Fruit fly (Drosophila melanogaster) whole organism, embryonic: ENCODE data around the gene CG12608.

Source experiments
- Awh ChIP-seq: fragments of 200-800 bp; sonication (Bioruptor generic); IDR thresholded peaks from 2 replicates; pipeline ENCODE4, ENCODE4 v1.3.6; 2022; ENCODE audit warnings: missing biosample characterization, missing genetic modification characterization
- Bdp1 ChIP-seq: fragments of 200-800 bp; sonication (Bioruptor generic); optimal IDR thresholded peaks from 3 replicates; lab custom pipeline; 2016; ENCODE audit warnings: missing biosample characterization, missing genetic modification characterization
- C15 ChIP-seq: fragments of 200-800 bp; sonication (Bioruptor generic); IDR thresholded peaks from 3 replicates; pipeline ENCODE4 v1.3.6; 2022; ENCODE audit warnings: missing biosample characterization, missing genetic modification characterization
- CG1024 ChIP-seq: fragments of 200-800 bp; sonication (Bioruptor generic); IDR thresholded peaks from 2 replicates; pipeline ENCODE4 v1.3.6; 2022; ENCODE audit warnings: missing biosample characterization, missing genetic modification characterization
- CG11085 ChIP-seq: fragments of 200-800 bp; sonication (Bioruptor generic); IDR thresholded peaks from 2 replicates; pipeline ENCODE4 v1.3.6; 2022; ENCODE audit warnings: missing biosample characterization, missing genetic modification characterization
- CG11247 ChIP-seq: fragments of 200-800 bp; sonication (Bioruptor generic); IDR thresholded peaks from 2 replicates; pipeline ENCODE4 v1.3.6; 2022; ENCODE audit warnings: missing biosample characterization, missing genetic modification characterization
- CG11723 ChIP-seq: fragments of 200-800 bp; sonication (Bioruptor generic); optimal IDR thresholded peaks from 2 replicates; lab custom pipeline; 2017; ENCODE audit warnings: missing biosample characterization, mild to moderate bottlenecking, missing genetic modification characterization
- CG12942 ChIP-seq: fragments of 200-800 bp; sonication (Bioruptor generic); optimal IDR thresholded peaks from 3 replicates; lab custom pipeline; 2016; ENCODE audit warnings: missing biosample characterization, missing genetic modification characterization
- CG14710 ChIP-seq: fragments of 200-800 bp; sonication (Bioruptor generic); optimal IDR thresholded peaks from 3 replicates; lab custom pipeline; 2019; ENCODE audit warnings: missing biosample characterization, mild to moderate bottlenecking, missing genetic modification characterization, moderate library complexity
- CG15073 ChIP-seq: fragments of 200-800 bp; sonication (Bioruptor generic); optimal IDR thresholded peaks from 2 replicates; lab custom pipeline; 2016; ENCODE audit warnings: missing biosample characterization, missing genetic modification characterization
- CG15479 ChIP-seq: fragments of 200-800 bp; sonication (Bioruptor generic); optimal IDR thresholded peaks from 3 replicates; lab custom pipeline; 2019; ENCODE audit warnings: missing biosample characterization, mild to moderate bottlenecking, missing genetic modification characterization, moderate library complexity
- CG17385 ChIP-seq: fragments of 200-800 bp; sonication (Bioruptor generic); optimal IDR thresholded peaks from 3 replicates; lab custom pipeline; 2018; ENCODE audit warnings: missing biosample characterization, mild to moderate bottlenecking, missing genetic modification characterization
- CG17612 ChIP-seq: fragments of 200-800 bp; sonication (Bioruptor generic); IDR thresholded peaks from 2 replicates; pipeline ENCODE4 v1.3.6; 2022; ENCODE audit warnings: missing biosample characterization, missing genetic modification characterization
- CG1832 ChIP-seq: fragments of 200-800 bp; sonication (Bioruptor generic); optimal IDR thresholded peaks from 2 replicates; lab custom pipeline; 2017; ENCODE audit warnings: missing biosample characterization, mild to moderate bottlenecking, missing genetic modification characterization, inconsistent platforms
- CG18476 ChIP-seq: fragments of 200-800 bp; sonication (Bioruptor generic); optimal IDR thresholded peaks from 2 replicates; lab custom pipeline; 2016; ENCODE audit warnings: missing biosample characterization, mild to moderate bottlenecking, missing genetic modification characterization
- CG2199 ChIP-seq: fragments of 200-800 bp; sonication (Bioruptor generic); IDR thresholded peaks from 3 replicates; pipeline ENCODE4 v1.3.6; 2022; ENCODE audit warnings: missing biosample characterization, missing genetic modification characterization
- CG32532 ChIP-seq: fragments of 200-800 bp; sonication (Bioruptor generic); IDR thresholded peaks from 2 replicates; pipeline ENCODE4 v1.3.6; 2022; ENCODE audit warnings: missing biosample characterization, missing genetic modification characterization
- CG32767 ChIP-seq: fragments of 200-800 bp; sonication (Bioruptor generic); IDR thresholded peaks from 2 replicates; pipeline ENCODE4 v1.3.6; 2022; ENCODE audit warnings: missing biosample characterization, missing genetic modification characterization
- CG4730 ChIP-seq: fragments of 200-800 bp; sonication (Bioruptor generic); IDR thresholded peaks from 2 replicates; pipeline ENCODE4 v1.3.6; 2022; ENCODE audit warnings: missing biosample characterization, missing genetic modification characterization
- CG7745 ChIP-seq: fragments of 200-800 bp; sonication (Bioruptor generic); optimal IDR thresholded peaks from 2 replicates; lab custom pipeline; 2018; ENCODE audit warnings: missing biosample characterization, mild to moderate bottlenecking, missing genetic modification characterization, moderate library complexity
- CG7839 ChIP-seq: fragments of 200-800 bp; sonication (Bioruptor generic); optimal IDR thresholded peaks from 3 replicates; lab custom pipeline; 2018; ENCODE audit warnings: missing biosample characterization, mild to moderate bottlenecking, missing genetic modification characterization, moderate library complexity
- CG7928 ChIP-seq: fragments of 200-800 bp; sonication (Bioruptor generic); optimal IDR thresholded peaks from 2 replicates; lab custom pipeline; 2017; ENCODE audit warnings: missing biosample characterization, mild to moderate bottlenecking, missing genetic modification characterization
- CG8944 ChIP-seq: fragments of 200-800 bp; sonication (Bioruptor generic); optimal IDR thresholded peaks from 3 replicates; lab custom pipeline; 2016; ENCODE audit warnings: missing biosample characterization, missing genetic modification characterization
- CG9215 ChIP-seq: fragments of 200-800 bp; sonication (Bioruptor generic); IDR thresholded peaks from 2 replicates; pipeline ENCODE4 v1.3.6; 2022; ENCODE audit warnings: missing biosample characterization, missing genetic modification characterization
- CG9932 ChIP-seq: fragments of 200-800 bp; sonication (Bioruptor generic); IDR thresholded peaks from 2 replicates; pipeline ENCODE4 v1.3.6; 2022; ENCODE audit warnings: missing biosample characterization, missing genetic modification characterization
- CrebB ChIP-seq: fragments of 200-800 bp; sonication (Bioruptor generic); optimal IDR thresholded peaks from 3 replicates; lab custom pipeline; 2018; ENCODE audit warnings: missing biosample characterization, mild to moderate bottlenecking, missing genetic modification characterization
- Dad ChIP-seq: fragments of 200-800 bp; sonication (Bioruptor generic); optimal IDR thresholded peaks from 3 replicates; lab custom pipeline; 2016; ENCODE audit warnings: missing biosample characterization, missing genetic modification characterization
- Dfd ChIP-seq, 2 experiments: fragments of >200 bp; optimal IDR thresholded peaks; 2 replicates each; lab custom pipeline; 2017; ENCODE audit warnings: missing biosample characterization in 2 of 2, missing genetic modification characterization in 2 of 2
- Dip3 ChIP-seq: fragments of 200-800 bp; sonication (Bioruptor generic); optimal IDR thresholded peaks from 3 replicates; lab custom pipeline; 2016; ENCODE audit warnings: missing biosample characterization, missing genetic modification characterization
- Doc3 ChIP-seq: fragments of 200-800 bp; sonication (Bioruptor generic); IDR thresholded peaks from 3 replicates; pipeline ENCODE4 v1.3.6; 2022; ENCODE audit warnings: missing biosample characterization, missing genetic modification characterization; ENCODE audit not compliant: partially characterized antibody
- Fer1 ChIP-seq: fragments of 200-800 bp; sonication (Bioruptor generic); optimal IDR thresholded peaks from 2 replicates; lab custom pipeline; 2017; ENCODE audit warnings: missing biosample characterization, mild to moderate bottlenecking, missing genetic modification characterization
- Tbp ChIP-seq: fragments of >200 bp; optimal IDR thresholded peaks from 2 replicates; lab custom pipeline; 2018; ENCODE audit warnings: missing biosample characterization, missing genetic modification characterization
- Usf ChIP-seq: fragments of 200-800 bp; sonication (Bioruptor generic); optimal IDR thresholded peaks from 2 replicates; lab custom pipeline; 2017; ENCODE audit warnings: missing genotype, missing biosample characterization, missing genetic modification characterization
- ash1 ChIP-seq: fragments of 200-800 bp; sonication (Bioruptor generic); optimal IDR thresholded peaks from 2 replicates; lab custom pipeline; 2018; ENCODE audit warnings: missing biosample characterization, mild to moderate bottlenecking, missing genetic modification characterization
- az2 ChIP-seq: fragments of 200-800 bp; sonication (Bioruptor generic); optimal IDR thresholded peaks from 3 replicates; lab custom pipeline; 2016; ENCODE audit warnings: missing biosample characterization, missing genetic modification characterization
- cwo ChIP-seq: fragments of 200-800 bp; sonication (Bioruptor generic); optimal IDR thresholded peaks from 3 replicates; lab custom pipeline; 2017; ENCODE audit warnings: missing biosample characterization, missing genetic modification characterization, mild to moderate bottlenecking, moderate library complexity, missing genetic modification reagents
- disco-r ChIP-seq: fragments of 200-800 bp; sonication (Bioruptor generic); optimal IDR thresholded peaks from 2 replicates; lab custom pipeline; 2016; ENCODE audit warnings: missing biosample characterization, missing genetic modification characterization
- en ChIP-seq: fragments of 200-800 bp; sonication (Bioruptor generic); optimal IDR thresholded peaks from 2 replicates; lab custom pipeline; 2016; ENCODE audit warnings: missing biosample characterization, missing genetic modification characterization
- esg ChIP-seq: fragments of 200-800 bp; sonication (Bioruptor generic); conservative IDR thresholded peaks from 2 replicates; pipeline ENCODE4 v1.3.6; 2022; ENCODE audit warnings: missing biosample characterization, missing genetic modification characterization
- eve ChIP-seq, 2 experiments: fragments of >200 bp; optimal IDR thresholded peaks; 2 replicates each; lab custom pipeline; 2017; ENCODE audit warnings: missing biosample characterization in 2 of 2, missing genetic modification characterization in 2 of 2
- fu2 ChIP-seq: fragments of 200-800 bp; sonication (Bioruptor generic); optimal IDR thresholded peaks from 2 replicates; lab custom pipeline; 2016; ENCODE audit warnings: missing biosample characterization, missing genetic modification characterization
- kay ChIP-seq: fragments of 200-800 bp; sonication (Bioruptor generic); optimal IDR thresholded peaks from 2 replicates; lab custom pipeline; 2016; ENCODE audit warnings: missing biosample characterization, missing genetic modification characterization
- lov ChIP-seq, 2 experiments: fragments of 200-800 bp in 1 of 2; fragments of >200 bp in 1 of 2; sonication (Bioruptor generic) in 1 of 2; IDR thresholded peaks in 1 of 2; optimal IDR thresholded peaks in 1 of 2; 2 replicates in 1 of 2; 3 replicates in 1 of 2; pipeline versions ENCODE4 v1.3.6 to Lab custom; 2017 to 2022; ENCODE audit warnings: missing biosample characterization in 1 of 2, missing genetic modification characterization in 1 of 2
- luna ChIP-seq: fragments of 200-800 bp; sonication (Bioruptor generic); optimal IDR thresholded peaks from 2 replicates; lab custom pipeline; 2016; ENCODE audit warnings: missing biosample characterization, missing genetic modification characterization
- maf-S ChIP-seq: fragments of 200-800 bp; sonication (Bioruptor generic); optimal IDR thresholded peaks from 2 replicates; lab custom pipeline; 2016; ENCODE audit warnings: missing biosample characterization, missing genetic modification characterization
- phol ChIP-seq: fragments of 200-800 bp; sonication (Bioruptor generic); optimal IDR thresholded peaks from 3 replicates; lab custom pipeline; 2018; ENCODE audit warnings: missing biosample characterization, mild to moderate bottlenecking, missing genetic modification characterization, moderate library complexity
- pros ChIP-seq: fragments of 200-800 bp; sonication (Bioruptor generic); optimal IDR thresholded peaks from 3 replicates; lab custom pipeline; 2019; ENCODE audit warnings: missing biosample characterization, mild to moderate bottlenecking, missing genetic modification characterization, moderate library complexity
- sc ChIP-seq, 3 experiments: fragments of >200 bp in 2 of 3; fragments of 200-800 bp in 1 of 3; sonication (Bioruptor generic) in 1 of 3; optimal IDR thresholded peaks; 2 replicates in 2 of 3; 3 replicates in 1 of 3; lab custom pipeline; 2017; ENCODE audit warnings: mild to moderate bottlenecking in 1 of 3, missing biosample characterization in 1 of 3, missing genetic modification characterization in 1 of 3, missing genetic modification reagents in 1 of 3
- sna ChIP-seq: fragments of 200-800 bp; sonication (Bioruptor generic); IDR thresholded peaks from 2 replicates; pipeline ENCODE4 v1.3.6; 2022; ENCODE audit warnings: missing biosample characterization, missing genetic modification characterization; ENCODE audit not compliant: partially characterized antibody
- ttk ChIP-seq: fragments of 200-800 bp; sonication (Bioruptor generic); IDR thresholded peaks from 2 replicates; pipeline ENCODE4 v2.1.2; 2022; ENCODE audit warnings: missing biosample characterization, missing genetic modification characterization
- zen ChIP-seq: fragments of 200-800 bp; sonication (Bioruptor generic); optimal IDR thresholded peaks from 3 replicates; lab custom pipeline; 2018; ENCODE audit warnings: missing biosample characterization, mild to moderate bottlenecking, missing genetic modification characterization, moderate library complexity

CG12608 gene

DNA sequence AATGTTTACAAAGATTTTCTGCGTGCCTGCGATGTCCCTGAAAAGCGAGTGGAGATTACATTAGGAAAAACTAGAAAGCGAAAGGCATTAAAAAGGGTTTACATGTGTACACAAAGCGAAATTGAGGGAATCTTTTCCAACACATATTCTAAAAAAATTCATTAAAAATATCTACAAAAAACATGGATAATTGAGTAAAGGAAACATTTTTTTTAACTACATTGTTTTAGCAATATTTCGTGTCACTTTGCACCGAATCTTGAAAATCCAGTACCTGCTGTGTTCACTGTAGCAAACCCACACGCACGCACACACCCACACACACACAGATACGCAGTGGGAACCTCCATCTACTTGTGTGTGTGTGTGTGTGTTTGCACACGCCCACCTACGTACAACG is 40.2 kb downstream of the CG12608 start (continued):
- no peak for TF ChIP-seq ttk (GFP tag; lab: Robert Waterston, UW)
- TF ChIP-seq Tbp (GFP tag; lab: Kevin White, UChicago): no peak
- no peak for TF ChIP-seq kay (GFP tag; lab: Kevin White, UChicago)
- TF ChIP-seq CG1832 (GFP tag; lab: Kevin White, UChicago): no peak
- TF ChIP-seq CG7839 (tag; lab: Kevin White, UChicago): peak; percentile 5
- TF ChIP-seq CG12942 (GFP tag; lab: Kevin White, UChicago): no peak
- TF ChIP-seq lov (optimal IDR thresholded peaks at IDR 0.05; lab: Kevin White, UChicago): no peak
- no peak for TF ChIP-seq lov (GFP tag; IDR thresholded peaks at IDR 0.05; lab: Robert Waterston, UW)
- TF ChIP-seq zen (tag; lab: Kevin White, UChicago): no peak
- TF ChIP-seq CG2199 (GFP tag; lab: Robert Waterston, UW): no peak
- no peak for TF ChIP-seq CG11085 (GFP tag; lab: Robert Waterston, UW)
- TF ChIP-seq en (GFP tag; lab: Kevin White, UChicago): no peak
- TF ChIP-seq sc (optimal IDR thresholded peaks at IDR 0.05; lab: Kevin White, UChicago): no peak
- no peak for TF ChIP-seq sc (GFP tag; optimal IDR thresholded peaks at IDR 0.05; lab: Kevin White, UChicago)
- TF ChIP-seq CG9215 (GFP tag; lab: Robert Waterston, UW): peak; percentile 23; the same call in 1 of the 2 replicates
- TF ChIP-seq CG15479 (GFP tag; lab: Kevin White, UChicago): no peak
- TF ChIP-seq CG14710 (tag; lab: Kevin White, UChicago): no peak
- TF ChIP-seq fu2 (GFP tag; lab: Kevin White, UChicago): no peak
- TF ChIP-seq phol: no peak
- TF ChIP-seq cwo (GFP tag; lab: Kevin White, UChicago): peak; percentile 29
- TF ChIP-seq Dad (GFP tag; lab: Kevin White, UChicago): no peak
- no peak for TF ChIP-seq Dfd (GFP tag; optimal IDR thresholded peaks at IDR 0.05; lab: Kevin White, UChicago)
- no peak for TF ChIP-seq CG7745 (tag; lab: Kevin White, UChicago)
- no peak for TF ChIP-seq CG17612
- TF ChIP-seq Fer1 (GFP tag; lab: Kevin White, UChicago): peak; percentile 47
- TF ChIP-seq pros: no peak
- no peak for TF ChIP-seq Doc3 (GFP tag; lab: Robert Waterston, UW)
- no peak for TF ChIP-seq disco-r (GFP tag; lab: Kevin White, UChicago)
- TF ChIP-seq maf-S (GFP tag; lab: Kevin White, UChicago): no peak
- TF ChIP-seq CG4730 (GFP tag; lab: Robert Waterston, UW): 0 out of 2 replicates have a peak, but pooled peaks have one; percentile 12
- TF ChIP-seq CG18476 (GFP tag; lab: Kevin White, UChicago): no peak
- no peak for TF ChIP-seq Awh (GFP tag; lab: Robert Waterston, UW)
- no peak for TF ChIP-seq CG8944 (GFP tag; lab: Kevin White, UChicago)
- TF ChIP-seq CrebB: no peak
- TF ChIP-seq CG1024: no peak
- TF ChIP-seq CG11723 (GFP tag; lab: Kevin White, UChicago): no peak
- no peak for TF ChIP-seq CG15073 (GFP tag; lab: Kevin White, UChicago)
- no peak for TF ChIP-seq eve (GFP tag; optimal IDR thresholded peaks at IDR 0.05; lab: Kevin White, UChicago)
- no peak for TF ChIP-seq CG11247
- peak; percentile 54 for TF ChIP-seq CG9932 (GFP tag; lab: Robert Waterston, UW)
- no peak for TF ChIP-seq ash1
- TF ChIP-seq CG17385 (GFP tag; lab: Kevin White, UChicago): peak; percentile 16
- TF ChIP-seq sna (GFP tag; lab: Robert Waterston, UW): no peak
- TF ChIP-seq CG32532 (GFP tag; lab: Robert Waterston, UW): peak; percentile 69
- no peak for TF ChIP-seq C15 (GFP tag; lab: Robert Waterston, UW)
- no peak for TF ChIP-seq esg (GFP tag; lab: Robert Waterston, UW)
- no peak for TF ChIP-seq luna (GFP tag; lab: Kevin White, UChicago)
- no peak for TF ChIP-seq az2 (GFP tag; lab: Kevin White, UChicago)
- TF ChIP-seq CG32767: no peak
- no peak for TF ChIP-seq CG7928 (GFP tag; lab: Kevin White, UChicago)
- TF ChIP-seq Bdp1 (GFP tag; lab: Kevin White, UChicago): no peak
- no peak for TF ChIP-seq Usf
- no peak for TF ChIP-seq Dip3 (GFP tag; lab: Kevin White, UChicago)
